Worm (Caenorhabditis elegans) whole organism, young adult: ENCODE data around the gene C38H2.3.
A peak's percentile ranks its signal among the peaks of the same experiment; 100 is the strongest.

Source experiments
- B0035.1 ChIP-seq: sonication (generic microtip); optimal IDR thresholded peaks from 2 replicates; lab custom pipeline; 2016; ENCODE audit warnings: missing genetic modification characterization, mild to moderate bottlenecking, missing compliant biosample characterization, missing genotype, missing genetic modification reagents
- C06A6.2 ChIP-seq: fragments of 200-800 bp; sonication (Bioruptor generic); conservative IDR thresholded peaks from 2 replicates; pipeline ENCODE4 v1.3.6; 2022; ENCODE audit warnings: missing genetic modification characterization, missing compliant biosample characterization
- C17E4.6 ChIP-seq: fragments of 200-800 bp; sonication (Bioruptor generic); IDR thresholded peaks from 2 replicates; pipeline ENCODE4 v1.3.6; 2022; ENCODE audit warnings: missing genetic modification reagents, missing genetic modification characterization, missing compliant biosample characterization
- F37B4.10 ChIP-seq: fragments of 200-800 bp; sonication (Bioruptor generic); IDR thresholded peaks from 2 replicates; pipeline ENCODE4 v1.3.6; 2022; ENCODE audit warnings: missing genetic modification characterization, missing compliant biosample characterization
- Y56A3A.18 ChIP-seq: fragments of 200-800 bp; sonication (Bioruptor generic); IDR thresholded peaks from 2 replicates; pipeline ENCODE4 v1.3.6; 2022; ENCODE audit warnings: missing genetic modification reagents, missing genetic modification characterization, missing compliant biosample characterization
- ama-1 ChIP-seq, 3 experiments: fragments of 150-350 bp in 1 of 3; sonication (generic microtip) in 2 of 3; optimal IDR thresholded peaks; 2 replicates each; lab custom pipeline; 2014 to 2018; ENCODE audit warnings: missing biosample characterization in 2 of 3, missing genetic modification characterization in 2 of 3, missing genetic modification reagents in 2 of 3
- atf-7 ChIP-seq: sonication (generic microtip); optimal IDR thresholded peaks from 2 replicates; lab custom pipeline; 2017; ENCODE audit warnings: mild to moderate bottlenecking, missing genetic modification characterization, missing compliant biosample characterization
- cebp-1 ChIP-seq, 2 experiments: fragments of 200-800 bp in 1 of 2; sonication (Bioruptor generic) in 1 of 2; sonication (generic microtip) in 1 of 2; IDR thresholded peaks in 1 of 2; optimal IDR thresholded peaks in 1 of 2; 2 replicates each; pipeline versions ENCODE4 v1.3.6 to Lab custom; 2017 to 2022; ENCODE audit warnings: missing compliant biosample characterization in 2 of 2, missing genetic modification characterization in 2 of 2, mild to moderate bottlenecking in 1 of 2, missing genetic modification reagents in 1 of 2, moderate library complexity in 1 of 2
- die-1 ChIP-seq: sonication (generic microtip); optimal IDR thresholded peaks from 2 replicates; lab custom pipeline; 2016; ENCODE audit warnings: missing genotype, mild to moderate bottlenecking, missing genetic modification characterization, missing compliant biosample characterization
- efl-1 ChIP-seq: fragments of 150-350 bp; optimal IDR thresholded peaks from 2 replicates; lab custom pipeline; 2014; ENCODE audit warnings: missing biosample characterization, missing genetic modification reagents, missing genetic modification characterization
- fkh-3 ChIP-seq: sonication (generic microtip); optimal IDR thresholded peaks from 2 replicates; lab custom pipeline; 2016; ENCODE audit warnings: mild to moderate bottlenecking, missing genetic modification characterization, missing compliant biosample characterization
- hsf-1 ChIP-seq: fragments of 200-800 bp; sonication (Bioruptor generic); IDR thresholded peaks from 2 replicates; pipeline ENCODE4 v1.3.6; 2022; ENCODE audit warnings: missing genetic modification reagents, missing genetic modification characterization, missing compliant biosample characterization
- lag-1 ChIP-seq: fragments of 200-800 bp; sonication (Bioruptor generic); IDR thresholded peaks from 2 replicates; pipeline ENCODE4 v1.3.6; 2022; ENCODE audit warnings: missing genetic modification reagents, missing genetic modification characterization, missing compliant biosample characterization
- lin-26 ChIP-seq: fragments of 200-800 bp; sonication (Bioruptor generic); IDR thresholded peaks from 2 replicates; pipeline ENCODE4 v1.3.6; 2022; ENCODE audit warnings: missing genetic modification reagents, missing genetic modification characterization, missing compliant biosample characterization
- lin-40 ChIP-seq: sonication (generic microtip); optimal IDR thresholded peaks from 2 replicates; lab custom pipeline; 2016; ENCODE audit warnings: missing genetic modification characterization, mild to moderate bottlenecking, missing compliant biosample characterization, missing genotype, missing genetic modification reagents
- lir-1 ChIP-seq: fragments of 200-800 bp; sonication (Bioruptor generic); conservative IDR thresholded peaks from 2 replicates; pipeline ENCODE4 v1.3.6; 2022; ENCODE audit warnings: missing genetic modification reagents, missing genetic modification characterization, missing compliant biosample characterization
- lsl-1 ChIP-seq: fragments of 200-800 bp; sonication (Bioruptor generic); optimal IDR thresholded peaks from 2 replicates; lab custom pipeline; 2018; ENCODE audit warnings: mild to moderate bottlenecking, missing genetic modification characterization, moderate library complexity, missing compliant biosample characterization
- madf-6 ChIP-seq: fragments of 200-800 bp; sonication (Bioruptor generic); IDR thresholded peaks from 2 replicates; pipeline ENCODE4 v1.3.6; 2022; ENCODE audit warnings: missing genetic modification reagents, missing genetic modification characterization, missing compliant biosample characterization
- mxl-1 ChIP-seq: sonication (generic microtip); optimal IDR thresholded peaks from 2 replicates; lab custom pipeline; 2016; ENCODE audit warnings: missing genetic modification characterization, missing compliant biosample characterization
- repo-1 ChIP-seq: sonication (generic microtip); optimal IDR thresholded peaks from 2 replicates; lab custom pipeline; 2017; ENCODE audit warnings: mild to moderate bottlenecking, missing genetic modification characterization, missing compliant biosample characterization
- snpc-1.3 ChIP-seq: sonication (generic microtip); optimal IDR thresholded peaks from 2 replicates; lab custom pipeline; 2017; ENCODE audit warnings: missing genetic modification characterization, mild to moderate bottlenecking, missing compliant biosample characterization, antibody characterized with exemption, moderate library complexity, missing genotype, missing genetic modification reagents; ENCODE audit not compliant: insufficient read depth
- tbx-9 ChIP-seq: sonication (generic microtip); optimal IDR thresholded peaks from 2 replicates; lab custom pipeline; 2016; ENCODE audit warnings: borderline replicate concordance, missing genetic modification characterization, inconsistent platforms, missing compliant biosample characterization
- ztf-25 ChIP-seq: fragments of 200-800 bp; sonication (Bioruptor generic); IDR thresholded peaks from 2 replicates; pipeline ENCODE4 v1.3.6; 2022; ENCODE audit warnings: missing genetic modification reagents, missing genetic modification characterization, missing compliant biosample characterization
- ztf-26 ChIP-seq: sonication (generic microtip); optimal IDR thresholded peaks from 2 replicates; lab custom pipeline; 2017; ENCODE audit warnings: missing genetic modification characterization, missing compliant biosample characterization

C38H2.3 gene

DNA sequence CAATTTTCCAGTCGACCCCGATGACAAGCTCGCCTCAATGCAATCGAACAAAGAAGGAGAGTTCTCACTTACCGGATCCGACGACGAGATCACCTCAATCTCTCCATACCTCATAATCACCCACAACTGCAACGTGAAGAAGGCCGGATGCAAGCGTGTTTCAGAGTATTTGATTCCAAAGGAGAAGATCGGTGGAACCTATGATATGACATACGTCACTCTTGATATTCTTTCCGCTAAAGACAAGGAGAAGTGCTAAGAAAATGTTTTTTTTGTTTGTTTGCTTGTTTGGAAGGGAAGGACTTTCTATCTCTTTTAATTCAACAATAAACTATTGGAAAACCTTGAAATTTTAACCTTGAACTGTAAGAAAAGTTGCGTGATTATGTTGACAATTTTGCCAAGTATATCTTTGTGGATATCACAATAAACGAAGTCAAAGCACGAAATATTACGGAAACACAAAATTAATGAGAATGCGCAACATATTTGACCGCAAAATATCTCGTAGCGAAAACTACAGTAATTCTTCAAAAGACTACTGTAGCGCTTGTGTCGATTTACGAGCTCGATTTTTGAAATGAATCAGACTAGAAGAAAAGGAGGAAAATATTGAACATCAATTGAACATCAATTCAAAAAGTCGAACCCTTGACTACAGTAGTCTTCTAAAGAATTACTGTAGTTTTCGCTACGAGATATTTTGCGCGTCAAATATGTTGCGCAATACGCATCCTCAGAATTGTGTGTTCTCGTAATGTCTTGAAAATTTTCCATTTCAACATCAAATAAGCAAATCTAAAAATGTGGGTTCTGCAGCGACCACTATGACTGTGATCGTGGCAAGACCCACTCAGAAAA is 47.2 kb downstream of the C38H2.3 start:
- TF ChIP-seq tbx-9 (tag; lab: Kevin White, UChicago) (peak; percentile 39), ama-1 (optimal IDR thresholded peaks at IDR 0.05; lab: Kevin White, UChicago) (peak; percentile 78), ama-1 (GFP tag; optimal IDR thresholded peaks at IDR 0.05; lab: Kevin White, UChicago) (no peak), lag-1 (GFP tag; lab: Robert Waterston, UW) (no peak), lin-40 (peak; percentile 21), ztf-26 (peak; percentile 50), lsl-1 (GFP tag; lab: Kevin White, UChicago) (no peak)

DNA sequence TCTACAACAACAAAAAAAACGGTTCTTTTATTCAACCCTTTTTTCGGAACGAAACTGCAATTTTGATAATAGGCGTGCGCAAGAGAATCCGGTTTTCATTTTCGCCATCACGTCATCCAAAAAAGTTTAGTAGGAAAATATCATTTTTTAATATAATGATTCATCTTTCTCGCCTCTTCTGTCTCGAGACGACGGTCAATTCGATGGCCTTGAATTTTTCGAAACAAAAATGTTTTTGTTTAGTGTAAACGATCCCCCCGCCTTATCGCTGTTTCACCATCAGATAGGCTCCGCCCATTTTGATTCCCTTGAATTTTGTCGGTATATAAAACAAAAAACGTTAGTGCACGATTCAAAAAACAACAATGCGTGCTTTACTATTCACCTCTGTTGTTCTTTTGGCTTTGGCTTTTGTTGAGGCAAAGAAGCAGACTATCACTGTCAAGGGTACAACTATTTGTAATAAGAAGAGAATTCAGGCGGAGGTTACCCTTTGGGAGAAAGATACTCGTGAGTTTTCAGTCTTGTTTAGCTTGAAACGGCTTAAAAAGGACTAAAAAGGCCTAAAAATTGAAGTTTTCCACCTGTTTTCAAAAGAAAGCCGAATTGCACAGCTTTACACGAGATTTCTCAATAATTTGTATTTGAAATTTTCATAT is 48.7 kb downstream of the C38H2.3 start, which contains the start of gene ttr-15:
Gene ttr-15, plus strand, starts transcription at position 340 of the 659 bp plus-strand sequence.
- TF ChIP-seq tbx-9 (tag; lab: Kevin White, UChicago) = peak; percentile 71
- no peak for TF ChIP-seq ztf-26
- peak; percentile 73 for TF ChIP-seq B0035.1 (tag; lab: Kevin White, UChicago)
- TF ChIP-seq efl-1 (GFP tag; lab: Kevin White, UChicago) = no peak
- TF ChIP-seq lin-40 = peak; percentile 57
- peak; percentile 92 for TF ChIP-seq ama-1 (optimal IDR thresholded peaks at IDR 0.05; lab: Kevin White, UChicago)
- peak in 1 of 2 experiments; percentile 6 for TF ChIP-seq ama-1 (GFP tag; optimal IDR thresholded peaks at IDR 0.05; lab: Kevin White, UChicago)
- no peak for TF ChIP-seq lag-1 (GFP tag; lab: Robert Waterston, UW)
- peak; percentile 30; the same call in 1 of the 2 replicates for TF ChIP-seq lin-26 (GFP tag; lab: Robert Waterston, UW)
- no peak for TF ChIP-seq C06A6.2 (GFP tag; lab: Robert Waterston, UW)
- peak; percentile 11 for TF ChIP-seq atf-7 (tag; lab: Kevin White, UChicago)
- 0 out of 2 replicates have a peak, but pooled peaks have one; percentile 45 for TF ChIP-seq Y56A3A.18 (GFP tag; lab: Robert Waterston, UW)
- TF ChIP-seq cebp-1 (GFP tag; IDR thresholded peaks at IDR 0.05; lab: Robert Waterston, UW) = no peak
- peak; percentile 39 for TF ChIP-seq cebp-1 (tag; optimal IDR thresholded peaks at IDR 0.05; lab: Kevin White, UChicago)
- TF ChIP-seq repo-1 (tag; lab: Kevin White, UChicago) = peak; percentile 22
- 0 out of 2 replicates have a peak, but pooled peaks have one; percentile 25 for TF ChIP-seq madf-6

DNA sequence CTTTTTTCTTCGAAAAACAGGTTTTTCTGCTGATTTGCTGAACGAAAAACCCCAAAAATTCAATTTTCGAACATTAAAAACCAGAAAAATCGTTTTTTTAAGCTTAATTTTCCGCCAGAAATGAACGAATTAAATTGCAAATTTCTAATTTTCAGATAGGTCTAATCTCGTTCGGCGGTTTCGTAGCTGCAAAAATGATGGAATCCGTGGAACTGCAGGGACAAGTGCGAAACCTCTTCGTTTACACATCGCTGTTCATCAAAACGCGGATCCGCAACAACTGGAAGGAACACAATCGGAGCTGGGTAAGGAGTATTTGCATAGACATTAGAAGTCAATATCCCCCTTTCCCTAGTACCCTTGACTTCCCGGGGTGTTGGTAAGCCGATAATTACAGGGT is 50.3 kb downstream of the C38H2.3 start:
- no peak for TF ChIP-seq efl-1 (GFP tag; lab: Kevin White, UChicago)
- TF ChIP-seq fkh-3 (tag; lab: Kevin White, UChicago) = no peak
- TF ChIP-seq mxl-1 (tag; lab: Kevin White, UChicago) = no peak
- no peak for TF ChIP-seq C17E4.6 (GFP tag; lab: Robert Waterston, UW)
- TF ChIP-seq die-1 (tag; lab: Kevin White, UChicago) = no peak
- no peak for TF ChIP-seq lir-1 (GFP tag; lab: Robert Waterston, UW)
- TF ChIP-seq snpc-1.3 = no peak
- no peak for TF ChIP-seq hsf-1 (GFP tag; lab: Robert Waterston, UW)
- no peak for TF ChIP-seq F37B4.10 (GFP tag; lab: Robert Waterston, UW)
- no peak for TF ChIP-seq ztf-25
